Worm (Caenorhabditis elegans): ENCODE measurements around the gene ugt-10.

- TF ChIP-seq elt-1 (tag; optimal IDR thresholded peaks at IDR 0.05; ENCODE audit: borderline replicate concordance, insufficient read depth) (no peak), lin-13 (tag; optimal IDR thresholded peaks at IDR 0.05) (no peak), tbx-8 (GFP tag; optimal IDR thresholded peaks at IDR 0.05) (no peak), elt-3 (tag; optimal IDR thresholded peaks at IDR 0.05) (no peak), unc-62 (GFP tag; optimal IDR thresholded peaks at IDR 0.05) (no peak), ces-1 (GFP tag; optimal IDR thresholded peaks at IDR 0.05) (no peak), ztf-11 (tag; optimal IDR thresholded peaks at IDR 0.05) (no peak), nhr-237 (tag; optimal IDR thresholded peaks at IDR 0.05) (no peak), ham-2 (GFP tag; optimal IDR thresholded peaks at IDR 0.05) (no peak), nhr-76 (tag; optimal IDR thresholded peaks at IDR 0.05) (no peak)
These were observed 24.7 kb upstream of the ugt-10 start, which contains the start of gene srh-20 for ce11 chrV:4924618-4925017.

Measured in whole organism, mixed stage, embryonic.